Worm (Caenorhabditis elegans): ENCODE measurements around the gene nta-1.

DNA sequence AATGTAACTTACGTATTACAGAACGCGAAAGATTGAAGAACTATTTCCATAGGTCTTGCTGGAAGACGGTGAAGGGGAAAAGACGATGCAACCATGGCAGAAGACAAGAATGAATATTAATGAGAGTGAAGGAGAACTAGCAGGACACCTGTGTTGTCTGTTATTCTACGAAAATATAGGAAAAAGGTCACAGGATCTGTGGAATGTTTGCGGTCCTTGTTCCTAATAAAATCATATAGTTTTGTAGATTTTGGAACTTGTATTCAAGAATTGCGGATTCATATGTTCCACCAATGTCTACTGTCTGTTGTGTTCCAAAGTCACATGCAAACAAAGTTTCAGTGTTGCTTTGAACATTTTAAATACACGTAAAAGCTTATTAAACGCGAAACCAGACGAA lies 8.6 kb upstream of the nta-1 start, which contains the start of gene sdz-11:
- TF ChIP-seq attf-5 (GFP tag; optimal IDR thresholded peaks at IDR 0.05) (no peak), mcd-1 (GFP tag; IDR thresholded peaks at IDR 0.05) (no peak), C17E4.6 (GFP tag; IDR thresholded peaks at IDR 0.05) (no peak), nhr-120 (GFP tag; IDR thresholded peaks at IDR 0.05) (no peak)

All from whole organism, young adult.